Fruit fly (Drosophila melanogaster): Measurements from ENCODE around the gene cort.
A peak's percentile ranks its signal among the peaks of the same experiment; 100 is the strongest.

DNA sequence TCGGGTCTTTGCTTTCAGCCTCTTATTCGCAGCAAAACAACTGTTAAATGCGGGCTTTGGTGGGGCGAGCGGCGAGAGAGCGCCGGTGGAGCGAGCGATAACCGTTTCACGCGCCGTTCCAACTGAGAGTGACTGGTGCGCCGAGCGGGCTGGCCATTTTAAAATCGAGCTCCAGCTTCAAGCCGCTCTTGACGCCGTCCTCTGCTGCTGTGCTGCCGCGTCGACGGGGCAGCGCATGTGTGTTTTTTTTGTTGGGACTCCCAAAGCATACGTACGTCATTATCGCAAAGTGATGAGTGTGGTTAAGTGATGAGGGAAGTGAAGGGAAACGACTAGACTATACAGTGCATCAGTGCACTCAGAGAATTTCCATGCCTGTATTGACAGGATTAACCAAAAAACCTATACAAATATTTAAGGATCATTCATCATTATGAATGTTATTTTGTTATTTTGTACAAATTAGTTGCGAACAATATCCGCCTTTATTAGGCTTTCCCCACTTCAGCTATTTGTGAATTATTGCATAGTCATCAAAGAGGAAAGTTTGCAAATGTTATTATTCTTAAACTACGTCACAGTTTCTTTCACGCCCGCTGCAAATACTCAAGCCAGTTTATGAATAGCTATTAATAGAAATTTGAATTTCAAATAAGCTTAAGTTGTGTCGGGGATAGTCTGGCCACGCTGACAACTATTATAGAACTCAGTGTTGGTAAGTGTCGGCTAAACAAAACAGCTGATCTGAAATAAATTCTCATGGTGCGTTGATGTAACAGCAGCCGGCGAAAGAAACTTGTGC lies 3.0 kb downstream of the cort start, which contains the start of gene Spn27A:
- TF ChIP-seq pdm3 (GFP tag; optimal IDR thresholded peaks at IDR 0.05) (no peak), fkh (GFP tag; optimal IDR thresholded peaks at IDR 0.05) (peak; percentile 33), OdsH (GFP tag; optimal IDR thresholded peaks at IDR 0.05) (peak; percentile 81), svp (GFP tag) (no peak), Sox15 (GFP tag; optimal IDR thresholded peaks at IDR 0.05) (peak; percentile 67), CG3032 (tag; optimal IDR thresholded peaks at IDR 0.05) (peak; percentile 73), cyc (GFP tag; optimal IDR thresholded peaks at IDR 0.05) (peak; percentile 68), Hr39 (GFP tag; optimal IDR thresholded peaks at IDR 0.05) (no peak), esn (GFP tag; optimal IDR thresholded peaks at IDR 0.05) (peak; percentile 78), CG4318 (GFP tag; optimal IDR thresholded peaks at IDR 0.05) (no peak), fd59A (GFP tag; optimal IDR thresholded peaks at IDR 0.05) (peak; percentile 60)
